Worm (Caenorhabditis elegans): Measurements from ENCODE around the gene C38C3.3.

ce11 chrV:1499140-1499539 lies 3.7 kb downstream of the C38C3.3 start, which contains the start of gene sru-27:
- TF ChIP-seq unc-62 (GFP tag; optimal IDR thresholded peaks at IDR 0.05) (no peak), crh-2 (tag; optimal IDR thresholded peaks at IDR 0.05) (no peak), nhr-25 (tag; optimal IDR thresholded peaks at IDR 0.05) (no peak), peb-1 (tag; optimal IDR thresholded peaks at IDR 0.05) (no peak), ztf-11 (tag; optimal IDR thresholded peaks at IDR 0.05) (no peak), nhr-237 (tag; optimal IDR thresholded peaks at IDR 0.05) (no peak), mdl-1 (tag; optimal IDR thresholded peaks at IDR 0.05) (no peak), aly-2 (tag; optimal IDR thresholded peaks at IDR 0.05) (no peak), ceh-82 (tag; optimal IDR thresholded peaks at IDR 0.05) (no peak), nhr-77 (tag; optimal IDR thresholded peaks at IDR 0.05) (no peak)
